Worm (Caenorhabditis elegans) whole organism, young adult: Measurements from ENCODE around the gene lam-2.

ENCODE experiments used
- B0261.1 ChIP-seq: sonication (generic microtip); optimal IDR thresholded peaks from 2 replicates; lab custom pipeline; 2016; ENCODE audit warnings: mild to moderate bottlenecking, missing genetic modification characterization, moderate library complexity, missing compliant biosample characterization
- F10E7.11 ChIP-seq: sonication (generic microtip); optimal IDR thresholded peaks from 2 replicates; lab custom pipeline; 2017; ENCODE audit warnings: mild to moderate bottlenecking, missing genetic modification characterization, moderate library complexity, missing compliant biosample characterization
- F37B4.10 ChIP-seq: fragments of 200-800 bp; sonication (Bioruptor generic); IDR thresholded peaks from 2 replicates; pipeline ENCODE4 v1.3.6; 2022; ENCODE audit warnings: missing genetic modification characterization, missing compliant biosample characterization
- F39B2.1 ChIP-seq: fragments of 200-800 bp; sonication (Bioruptor generic); IDR thresholded peaks from 2 replicates; pipeline ENCODE4 v1.3.6; 2022; ENCODE audit warnings: missing genetic modification reagents, missing genetic modification characterization, missing compliant biosample characterization
- F49E8.2 ChIP-seq: sonication (generic microtip); optimal IDR thresholded peaks from 3 replicates; lab custom pipeline; 2017; ENCODE audit warnings: missing genetic modification characterization, mild to moderate bottlenecking, missing compliant biosample characterization, antibody characterized with exemption, moderate library complexity; ENCODE audit not compliant: insufficient read depth
- F55B11.4 ChIP-seq: sonication (generic microtip); optimal IDR thresholded peaks from 2 replicates; lab custom pipeline; 2016; ENCODE audit warnings: missing compliant biosample characterization, missing genetic modification characterization, borderline replicate concordance; ENCODE audit not compliant: insufficient read depth
- F57A8.1 ChIP-seq: fragments of 200-800 bp; sonication (Bioruptor generic); optimal IDR thresholded peaks from 2 replicates; lab custom pipeline; 2018; ENCODE audit warnings: mild to moderate bottlenecking, missing genetic modification characterization, moderate library complexity, missing compliant biosample characterization
- K11D2.4 ChIP-seq: fragments of 200-800 bp; sonication (Bioruptor generic); IDR thresholded peaks from 2 replicates; pipeline ENCODE4 v1.3.6; 2022; ENCODE audit warnings: missing genetic modification reagents, missing genetic modification characterization, missing compliant biosample characterization
- K12H6.12 ChIP-seq: fragments of 200-800 bp; sonication (Bioruptor generic); optimal IDR thresholded peaks from 2 replicates; lab custom pipeline; 2018; ENCODE audit warnings: mild to moderate bottlenecking, missing genetic modification characterization, missing compliant biosample characterization
- T07F8.4 ChIP-seq: sonication (generic microtip); optimal IDR thresholded peaks from 2 replicates; lab custom pipeline; 2016; ENCODE audit warnings: mild to moderate bottlenecking, missing genetic modification characterization, moderate library complexity, missing compliant biosample characterization
- T26A5.8 ChIP-seq: sonication (generic microtip); optimal IDR thresholded peaks from 2 replicates; lab custom pipeline; 2016; ENCODE audit warnings: missing genetic modification characterization, missing compliant biosample characterization
- Y53G8AR.9 ChIP-seq: fragments of 200-800 bp; sonication (Bioruptor generic); conservative IDR thresholded peaks from 2 replicates; pipeline ENCODE4 v1.3.6; 2022; ENCODE audit warnings: missing genetic modification reagents, missing genetic modification characterization, missing compliant biosample characterization
- Y79H2A.3 ChIP-seq: fragments of 200-800 bp; sonication (Bioruptor generic); conservative IDR thresholded peaks from 2 replicates; pipeline ENCODE4 v1.3.6; 2022; ENCODE audit warnings: missing genetic modification reagents, missing genetic modification characterization, missing compliant biosample characterization
- Y95B8A.8 ChIP-seq: fragments of 200-800 bp; sonication (Bioruptor generic); IDR thresholded peaks from 2 replicates; pipeline ENCODE4 v1.3.6; 2022; ENCODE audit warnings: missing genetic modification reagents, missing genetic modification characterization, missing compliant biosample characterization
- attf-6 ChIP-seq: fragments of 200-800 bp; sonication (Bioruptor generic); IDR thresholded peaks from 2 replicates; pipeline ENCODE4 v1.3.6; 2022; ENCODE audit warnings: missing genetic modification reagents, missing genetic modification characterization, missing compliant biosample characterization
- bed-1 ChIP-seq: fragments of 200-800 bp; sonication (Bioruptor generic); IDR thresholded peaks from 2 replicates; pipeline ENCODE4 v1.3.6; 2022; ENCODE audit warnings: missing genetic modification reagents, missing genetic modification characterization, missing compliant biosample characterization
- cebp-1 ChIP-seq, 2 experiments: fragments of 200-800 bp in 1 of 2; sonication (Bioruptor generic) in 1 of 2; sonication (generic microtip) in 1 of 2; IDR thresholded peaks in 1 of 2; optimal IDR thresholded peaks in 1 of 2; 2 replicates each; pipeline versions ENCODE4 v1.3.6 to Lab custom; 2017 to 2022; ENCODE audit warnings: missing compliant biosample characterization in 2 of 2, missing genetic modification characterization in 2 of 2, mild to moderate bottlenecking in 1 of 2, missing genetic modification reagents in 1 of 2, moderate library complexity in 1 of 2
- ceh-100 ChIP-seq: fragments of 200-800 bp; sonication (Bioruptor generic); IDR thresholded peaks from 2 replicates; pipeline ENCODE4 v1.3.6; 2022; ENCODE audit warnings: missing genetic modification reagents, missing genetic modification characterization, missing compliant biosample characterization
- dox-1 ChIP-seq: fragments of 200-800 bp; sonication (Bioruptor generic); IDR thresholded peaks from 2 replicates; pipeline ENCODE4 v1.3.6; 2022; ENCODE audit warnings: missing genetic modification reagents, missing genetic modification characterization, missing compliant biosample characterization
- efl-1 ChIP-seq: fragments of 150-350 bp; optimal IDR thresholded peaks from 2 replicates; lab custom pipeline; 2014; ENCODE audit warnings: missing biosample characterization, missing genetic modification reagents, missing genetic modification characterization
- egrh-3 ChIP-seq: fragments of 200-800 bp; sonication (Bioruptor generic); IDR thresholded peaks from 2 replicates; pipeline ENCODE4 v1.3.6; 2022; ENCODE audit warnings: missing genetic modification reagents, missing genetic modification characterization, missing compliant biosample characterization
- ets-4 ChIP-seq: fragments of 200-800 bp; sonication (Bioruptor generic); optimal IDR thresholded peaks from 2 replicates; lab custom pipeline; 2018; ENCODE audit warnings: mild to moderate bottlenecking, missing genetic modification characterization, missing compliant biosample characterization
- gei-17 ChIP-seq: fragments of 200-800 bp; sonication (Bioruptor generic); optimal IDR thresholded peaks from 2 replicates; lab custom pipeline; 2018; ENCODE audit warnings: mild to moderate bottlenecking, missing genetic modification characterization, missing compliant biosample characterization
- him-1 ChIP-seq: sonication (generic microtip); optimal IDR thresholded peaks from 2 replicates; lab custom pipeline; 2016; ENCODE audit warnings: missing genotype, missing genetic modification reagents, missing genetic modification characterization, missing compliant biosample characterization
- hlh-12 ChIP-seq: sonication (generic microtip); optimal IDR thresholded peaks from 2 replicates; lab custom pipeline; 2016; ENCODE audit warnings: missing genetic modification characterization, missing compliant biosample characterization
- hlh-26 ChIP-seq: fragments of 200-800 bp; sonication (Bioruptor generic); conservative IDR thresholded peaks from 2 replicates; pipeline ENCODE4 v1.3.6; 2022; ENCODE audit warnings: missing genetic modification reagents, missing genetic modification characterization, missing compliant biosample characterization
- hmg-1.2 ChIP-seq: fragments of 200-800 bp; sonication (Bioruptor generic); IDR thresholded peaks from 2 replicates; pipeline ENCODE4 v1.3.6; 2022; ENCODE audit warnings: missing genetic modification reagents, missing genetic modification characterization, missing compliant biosample characterization
- lag-1 ChIP-seq: fragments of 200-800 bp; sonication (Bioruptor generic); IDR thresholded peaks from 2 replicates; pipeline ENCODE4 v1.3.6; 2022; ENCODE audit warnings: missing genetic modification reagents, missing genetic modification characterization, missing compliant biosample characterization
- let-526 ChIP-seq: fragments of 200-800 bp; sonication (Bioruptor generic); IDR thresholded peaks from 2 replicates; pipeline ENCODE4 v1.3.6; 2022; ENCODE audit warnings: missing genetic modification reagents, missing genetic modification characterization, missing compliant biosample characterization
- lsl-1 ChIP-seq: fragments of 200-800 bp; sonication (Bioruptor generic); optimal IDR thresholded peaks from 2 replicates; lab custom pipeline; 2018; ENCODE audit warnings: mild to moderate bottlenecking, missing genetic modification characterization, moderate library complexity, missing compliant biosample characterization
- madf-3 ChIP-seq: fragments of 200-800 bp; sonication (Bioruptor generic); IDR thresholded peaks from 2 replicates; pipeline ENCODE4 v1.3.6; 2022; ENCODE audit warnings: missing genetic modification reagents, missing genetic modification characterization, missing compliant biosample characterization
- nhr-120 ChIP-seq: fragments of 200-800 bp; sonication (Bioruptor generic); IDR thresholded peaks from 2 replicates; pipeline ENCODE4 v1.3.6; 2022; ENCODE audit warnings: missing genetic modification characterization, missing compliant biosample characterization
- nhr-80 ChIP-seq: sonication (generic microtip); optimal IDR thresholded peaks from 2 replicates; lab custom pipeline; 2016; ENCODE audit warnings: missing genetic modification characterization, missing compliant biosample characterization
- pbrm-1 ChIP-seq: fragments of 200-800 bp; sonication (Bioruptor generic); IDR thresholded peaks from 2 replicates; pipeline ENCODE4 v1.3.6; 2022; ENCODE audit warnings: missing genetic modification reagents, missing genetic modification characterization, missing compliant biosample characterization
- repo-1 ChIP-seq: sonication (generic microtip); optimal IDR thresholded peaks from 2 replicates; lab custom pipeline; 2017; ENCODE audit warnings: mild to moderate bottlenecking, missing genetic modification characterization, missing compliant biosample characterization
- rpc-1 ChIP-seq, 2 experiments: fragments of 150-350 bp in 1 of 2; sonication (generic microtip) in 1 of 2; optimal IDR thresholded peaks; 2 replicates each; lab custom pipeline; 2014 to 2018; ENCODE audit warnings: missing biosample characterization in 1 of 2, missing genetic modification characterization in 1 of 2, missing genetic modification reagents in 1 of 2, missing genotype in 1 of 2
- snpc-4 ChIP-seq, 5 experiments: fragments of 150-350 bp in 1 of 5; sonication (generic microtip) in 4 of 5; optimal IDR thresholded peaks; 2 replicates each; lab custom pipeline; 2014 to 2018; ENCODE audit warnings: missing genetic modification characterization in 5 of 5, missing biosample characterization in 3 of 5, antibody characterized with exemption in 2 of 5, mild to moderate bottlenecking in 2 of 5, missing compliant biosample characterization in 2 of 5, missing genotype in 2 of 5, moderate library complexity in 2 of 5, missing genetic modification reagents in 1 of 5
- sptf-2 ChIP-seq: fragments of 200-800 bp; sonication (Bioruptor generic); optimal IDR thresholded peaks from 2 replicates; lab custom pipeline; 2018; ENCODE audit warnings: mild to moderate bottlenecking, missing genetic modification characterization, missing compliant biosample characterization
- tbp1 ChIP-seq: fragments of 200-800 bp; sonication (Bioruptor generic); optimal IDR thresholded peaks from 2 replicates; lab custom pipeline; 2018; ENCODE audit warnings: mild to moderate bottlenecking, missing genetic modification characterization, missing compliant biosample characterization
- unc-62 ChIP-seq: fragments of 150-350 bp; optimal IDR thresholded peaks from 2 replicates; lab custom pipeline; 2014; ENCODE audit warnings: missing biosample characterization, missing genetic modification reagents, missing genetic modification characterization
- xnd-1 ChIP-seq: sonication (generic microtip); optimal IDR thresholded peaks from 2 replicates; lab custom pipeline; 2016; ENCODE audit warnings: missing genotype, missing genetic modification reagents, missing genetic modification characterization, missing compliant biosample characterization
- zim-3 ChIP-seq: sonication (generic microtip); optimal IDR thresholded peaks from 2 replicates; lab custom pipeline; 2017; ENCODE audit warnings: mild to moderate bottlenecking, missing genetic modification characterization, moderate library complexity, missing compliant biosample characterization
- ztf-22 ChIP-seq: fragments of 200-800 bp; sonication (Bioruptor generic); optimal IDR thresholded peaks from 2 replicates; lab custom pipeline; 2018; ENCODE audit warnings: mild to moderate bottlenecking, missing genetic modification characterization, moderate library complexity, missing compliant biosample characterization
- ztf-25 ChIP-seq: fragments of 200-800 bp; sonication (Bioruptor generic); IDR thresholded peaks from 2 replicates; pipeline ENCODE4 v1.3.6; 2022; ENCODE audit warnings: missing genetic modification reagents, missing genetic modification characterization, missing compliant biosample characterization
- ztf-28 ChIP-seq: fragments of 200-800 bp; sonication (Bioruptor generic); IDR thresholded peaks from 2 replicates; pipeline ENCODE4 v1.3.6; 2022; ENCODE audit warnings: missing genetic modification reagents, missing genetic modification characterization, missing compliant biosample characterization
- ztf-6 ChIP-seq: fragments of 200-800 bp; sonication (Bioruptor generic); IDR thresholded peaks from 2 replicates; pipeline ENCODE4 v1.3.6; 2022; ENCODE audit warnings: missing genetic modification reagents, missing genetic modification characterization, missing compliant biosample characterization

lam-2 gene

ce11 chrX:7181627-7182026 lies 30.6 kb upstream of the lam-2 start (continued):
- TF ChIP-seq zim-3 (no peak), rpc-1 (optimal IDR thresholded peaks at IDR 0.05; lab: Kevin White, UChicago) (no peak), rpc-1 (tag; optimal IDR thresholded peaks at IDR 0.05; lab: Kevin White, UChicago) (no peak), unc-62 (GFP tag; lab: Kevin White, UChicago) (peak; percentile 65), ets-4 (GFP tag; lab: Kevin White, UChicago) (peak; percentile 69), madf-3 (GFP tag; lab: Robert Waterston, UW) (0 out of 2 replicates have a peak, but pooled peaks have one; percentile 45), F39B2.1 (GFP tag; lab: Robert Waterston, UW) (no peak), sptf-2 (GFP tag; lab: Kevin White, UChicago) (no peak), F57A8.1 (no peak), efl-1 (GFP tag; lab: Kevin White, UChicago) (no peak), F37B4.10 (GFP tag; lab: Robert Waterston, UW) (no peak), Y95B8A.8 (no peak), bed-1 (GFP tag; lab: Robert Waterston, UW) (no peak), ztf-6 (peak; percentile 61; the same call in 1 of the 2 replicates)

- TF ChIP-seq hlh-12 (tag; lab: Kevin White, UChicago) = no peak
- TF ChIP-seq repo-1 = no peak
- no peak for TF ChIP-seq let-526
- no peak for TF ChIP-seq T07F8.4
- no peak for TF ChIP-seq zim-3
- TF ChIP-seq unc-62 (GFP tag; lab: Kevin White, UChicago) = no peak
- no peak for TF ChIP-seq F37B4.10 (GFP tag; lab: Robert Waterston, UW)
- no peak for TF ChIP-seq lag-1 (GFP tag; lab: Robert Waterston, UW)
- no peak for TF ChIP-seq ceh-100 (GFP tag; lab: Robert Waterston, UW)
- TF ChIP-seq K11D2.4 = no peak
- no peak for TF ChIP-seq ztf-28
- TF ChIP-seq Y53G8AR.9 (GFP tag; lab: Robert Waterston, UW) = no peak
- TF ChIP-seq xnd-1 (tag; lab: Kevin White, UChicago) = no peak
- TF ChIP-seq attf-6 (GFP tag; lab: Robert Waterston, UW) = no peak
- TF ChIP-seq B0261.1 = no peak
- TF ChIP-seq K12H6.12 = no peak
- TF ChIP-seq nhr-80 = no peak
Measured at ce11 chrX:7177341-7177740, 26.3 kb upstream of the lam-2 start, which contains the start of gene F43E12.1. TSS of gene F43E12.1 (plus strand) at chrX:7177641.

ce11 chrX:7176817-7177216 lies 25.8 kb upstream of the lam-2 start:
- no peak for TF ChIP-seq lsl-1 (GFP tag; lab: Kevin White, UChicago)
- TF ChIP-seq T26A5.8 (tag; lab: Kevin White, UChicago) = no peak
- TF ChIP-seq him-1 (tag; lab: Kevin White, UChicago) = peak; percentile 77
- TF ChIP-seq egrh-3 (GFP tag; lab: Robert Waterston, UW) = no peak
- TF ChIP-seq F10E7.11 (tag; lab: Kevin White, UChicago) = no peak
- TF ChIP-seq dox-1 = no peak
- TF ChIP-seq nhr-120 (GFP tag; lab: Robert Waterston, UW) = no peak
- TF ChIP-seq snpc-4 (GFP tag; optimal IDR thresholded peaks at IDR 0.05; lab: Kevin White, UChicago) = peak; percentile 32
- TF ChIP-seq snpc-4 (tag; optimal IDR thresholded peaks at IDR 0.05; lab: Kevin White, UChicago) = peak in 1 of 4 experiments; percentile 68
- TF ChIP-seq F49E8.2 (tag; lab: Kevin White, UChicago) = peak; percentile 35
- no peak for TF ChIP-seq F55B11.4
- 0 out of 2 replicates have a peak, but pooled peaks have one; percentile 32 for TF ChIP-seq ztf-25 (GFP tag; lab: Robert Waterston, UW)
- TF ChIP-seq madf-3 (GFP tag; lab: Robert Waterston, UW) = no peak
- no peak for TF ChIP-seq hlh-12 (tag; lab: Kevin White, UChicago)
- TF ChIP-seq pbrm-1 = no peak
- no peak for TF ChIP-seq gei-17 (GFP tag; lab: Kevin White, UChicago)
- TF ChIP-seq ztf-22 = no peak
- TF ChIP-seq Y79H2A.3 (GFP tag; lab: Robert Waterston, UW) = no peak
- TF ChIP-seq hmg-1.2 = peak; percentile 32; the same call in 1 of the 2 replicates
- TF ChIP-seq hlh-26 (GFP tag; lab: Robert Waterston, UW) = no peak
- TF ChIP-seq attf-6 (GFP tag; lab: Robert Waterston, UW) = 0 out of 2 replicates have a peak, but pooled peaks have one; percentile 10
- TF ChIP-seq cebp-1 (GFP tag; IDR thresholded peaks at IDR 0.05; lab: Robert Waterston, UW) = no peak
- TF ChIP-seq cebp-1 (tag; optimal IDR thresholded peaks at IDR 0.05; lab: Kevin White, UChicago) = no peak
- TF ChIP-seq tbp1 (GFP tag; lab: Kevin White, UChicago) = peak; percentile 87
